In genomic region chr2L:9618871-9619270, dm6 we compare ENCODE assay signal across 4 fruit fly cellular contexts.
A peak's percentile ranks its signal among the peaks of the same experiment; 100 is the strongest.
TF ChIP-seq lines count a peak whose summit lies in the region.

No protein-coding gene starts in this region.

- no peak for TF ChIP-seq CTCF in whole organism, embryonic (GFP tag; optimal IDR thresholded peaks at IDR 0.05; lab: Kevin White, UChicago)

TF ChIP-seq in whole organism, adult, 20 proteins besides CTCF, POLR2A, EP300 and RAD21:
- TF ChIP-seq Crg-1 (GFP tag; optimal IDR thresholded peaks at IDR 0.05; lab: Kevin White, UChicago) (no peak), CG1620 (GFP tag; optimal IDR thresholded peaks at IDR 0.05; lab: Kevin White, UChicago) (no peak), cic (GFP tag; optimal IDR thresholded peaks at IDR 0.05; lab: Kevin White, UChicago) (peak; percentile 42), kay (GFP tag; lab: Kevin White, UChicago; ENCODE audit: borderline replicate concordance) (peak; percentile 71), CG5204 (GFP tag; optimal IDR thresholded peaks at IDR 0.05; lab: Kevin White, UChicago) (no peak), pad (GFP tag; optimal IDR thresholded peaks at IDR 0.05; lab: Kevin White, UChicago) (peak; percentile 4), CG14711 (tag; optimal IDR thresholded peaks at IDR 0.05; lab: Kevin White, UChicago) (no peak), toe (GFP tag; optimal IDR thresholded peaks at IDR 0.05; lab: Kevin White, UChicago) (no peak), Hr96 (GFP tag; optimal IDR thresholded peaks at IDR 0.05; lab: Kevin White, UChicago) (no peak)
TF ChIP-seq in whole organism, adult: peak in this region for 3.

TF ChIP-seq in whole organism, embryonic, 481 proteins besides CTCF, POLR2A, EP300 and RAD21:
- TF ChIP-seq sug (tag; optimal IDR thresholded peaks at IDR 0.05; lab: Kevin White, UChicago) (peak; percentile 96), Pdp1 (GFP tag; optimal IDR thresholded peaks at IDR 0.05; lab: Kevin White, UChicago) (peak in 1 of 2 experiments; percentile 71), CG12236 (GFP tag; optimal IDR thresholded peaks at IDR 0.05; lab: Kevin White, UChicago) (no peak), ems (GFP tag; optimal IDR thresholded peaks at IDR 0.05; lab: Kevin White, UChicago) (no peak), Spps (tag; optimal IDR thresholded peaks at IDR 0.05; lab: Kevin White, UChicago) (no peak)

TF ChIP-seq in whole organism, prepupa, 60 proteins besides CTCF, POLR2A, EP300 and RAD21:
- TF ChIP-seq vri (GFP tag; optimal IDR thresholded peaks at IDR 0.05; lab: Kevin White, UChicago) (peak; percentile 77), achi (GFP tag; optimal IDR thresholded peaks at IDR 0.05; lab: Kevin White, UChicago) (no peak), svp (GFP tag; lab: Kevin White, UChicago) (peak; percentile 85)

TF ChIP-seq in whole organism, wandering third instar larva, 38 proteins besides CTCF, POLR2A, EP300 and RAD21:
- TF ChIP-seq usp (GFP tag; optimal IDR thresholded peaks at IDR 0.05; lab: Kevin White, UChicago) = no peak
- no peak for TF ChIP-seq sage (GFP tag; optimal IDR thresholded peaks at IDR 0.05; lab: Kevin White, UChicago)
- peak; percentile 48 for TF ChIP-seq h (GFP tag; optimal IDR thresholded peaks at IDR 0.05; lab: Kevin White, UChicago)
- no peak for TF ChIP-seq dl (GFP tag; optimal IDR thresholded peaks at IDR 0.05; lab: Kevin White, UChicago; ENCODE audit: insufficient read depth in 1 of 2, partially characterized antibody in 2 of 2)
- TF ChIP-seq Rel (GFP tag; optimal IDR thresholded peaks at IDR 0.05; lab: Kevin White, UChicago) = no peak
- TF ChIP-seq Rel (tag; optimal IDR thresholded peaks at IDR 0.05; lab: Kevin White, UChicago) = peak; percentile 5
- TF ChIP-seq br (GFP tag; optimal IDR thresholded peaks at IDR 0.05; lab: Kevin White, UChicago) = peak; percentile 61
- TF ChIP-seq ey (GFP tag; optimal IDR thresholded peaks at IDR 0.05; lab: Kevin White, UChicago) = no peak
- TF ChIP-seq foxo (GFP tag; optimal IDR thresholded peaks at IDR 0.05; lab: Kevin White, UChicago) = no peak
- no peak for TF ChIP-seq dmrt93B (GFP tag; optimal IDR thresholded peaks at IDR 0.05; lab: Kevin White, UChicago)
- TF ChIP-seq pan (optimal IDR thresholded peaks at IDR 0.05; lab: Kevin White, UChicago) = no peak
- TF ChIP-seq Vsx2 (GFP tag; optimal IDR thresholded peaks at IDR 0.05; lab: Kevin White, UChicago; ENCODE audit: partially characterized antibody) = no peak
- TF ChIP-seq lola (GFP tag; optimal IDR thresholded peaks at IDR 0.05; lab: Kevin White, UChicago) = no peak
- no peak for TF ChIP-seq CrebA (GFP tag; optimal IDR thresholded peaks at IDR 0.05; lab: Kevin White, UChicago; ENCODE audit: borderline replicate concordance)
- no peak for TF ChIP-seq psq (GFP tag; optimal IDR thresholded peaks at IDR 0.05; lab: Kevin White, UChicago)
- TF ChIP-seq Mio (GFP tag; optimal IDR thresholded peaks at IDR 0.05; lab: Kevin White, UChicago) = no peak
- no peak for TF ChIP-seq Jra (GFP tag; optimal IDR thresholded peaks at IDR 0.05; lab: Kevin White, UChicago)
- TF ChIP-seq Myc (optimal IDR thresholded peaks at IDR 0.05; lab: Kevin White, UChicago) = no peak
- TF ChIP-seq brk (GFP tag; optimal IDR thresholded peaks at IDR 0.05; lab: Kevin White, UChicago) = no peak
TF ChIP-seq in whole organism, wandering third instar larva: peak in this region for 3.
